Worm (Caenorhabditis elegans) whole organism, L3 larva: Measurements from ENCODE around the gene jmjd-5.
A peak's percentile ranks its signal among the peaks of the same experiment; 100 is the strongest.

Experiments
- R02D3.7 ChIP-seq: fragments of 150-350 bp; optimal IDR thresholded peaks from 2 replicates; lab custom pipeline; 2014; ENCODE audit warnings: missing biosample characterization, missing genetic modification characterization
- ZK546.5 ChIP-seq: sonication (generic microtip); optimal IDR thresholded peaks from 2 replicates; lab custom pipeline; 2017; ENCODE audit warnings: missing biosample characterization, missing genetic modification characterization
- aly-2 ChIP-seq: fragments of 150-350 bp; optimal IDR thresholded peaks from 2 replicates; lab custom pipeline; 2014; ENCODE audit warnings: missing biosample characterization, missing genetic modification characterization
- ama-1 ChIP-seq: fragments of 150-350 bp; optimal IDR thresholded peaks from 2 replicates; lab custom pipeline; 2018
- ceh-16 ChIP-seq: sonication (generic microtip); optimal IDR thresholded peaks from 2 replicates; lab custom pipeline; 2017; ENCODE audit warnings: missing biosample characterization, missing genetic modification characterization
- ceh-28 ChIP-seq: fragments of 150-350 bp; optimal IDR thresholded peaks from 2 replicates; lab custom pipeline; 2014; ENCODE audit warnings: missing biosample characterization, missing genetic modification reagents, missing genetic modification characterization
- ceh-82 ChIP-seq: fragments of 150-350 bp; optimal IDR thresholded peaks from 2 replicates; lab custom pipeline; 2014; ENCODE audit warnings: missing biosample characterization, missing genetic modification characterization
- ceh-9 ChIP-seq: sonication (generic microtip); optimal IDR thresholded peaks from 2 replicates; lab custom pipeline; 2018; ENCODE audit warnings: missing biosample characterization, missing genetic modification characterization
- daf-12 ChIP-seq: fragments of 150-350 bp; optimal IDR thresholded peaks from 2 replicates; lab custom pipeline; 2014; ENCODE audit warnings: missing biosample characterization, missing genetic modification reagents, missing genetic modification characterization
- egl-27 ChIP-seq: sonication (generic microtip); optimal IDR thresholded peaks from 4 replicates; lab custom pipeline; 2017; ENCODE audit warnings: missing biosample characterization, missing genetic modification reagents, missing genetic modification characterization
- egl-5 ChIP-seq: fragments of 150-350 bp; optimal IDR thresholded peaks from 2 replicates; lab custom pipeline; 2017; ENCODE audit warnings: missing biosample characterization, missing genetic modification reagents, missing genetic modification characterization, inconsistent platforms
- elt-1 ChIP-seq: fragments of 150-350 bp; optimal IDR thresholded peaks from 2 replicates; lab custom pipeline; 2014; ENCODE audit warnings: missing biosample characterization, missing genetic modification characterization
- elt-2 ChIP-seq: sonication (generic microtip); optimal IDR thresholded peaks from 2 replicates; lab custom pipeline; 2016; ENCODE audit warnings: missing genetic modification reagents, mild to moderate bottlenecking, missing genetic modification characterization, missing compliant biosample characterization
- elt-3 ChIP-seq, 3 experiments: fragments of 150-350 bp in 1 of 3; sonication (generic microtip) in 2 of 3; optimal IDR thresholded peaks; 2 replicates in 2 of 3; 4 replicates in 1 of 3; lab custom pipeline; 2014 to 2017; ENCODE audit warnings: missing biosample characterization in 3 of 3, missing genetic modification characterization in 3 of 3
- eor-1 ChIP-seq, 2 experiments: fragments of 150-350 bp; optimal IDR thresholded peaks; 2 replicates each; lab custom pipeline; 2014 to 2018; ENCODE audit warnings: missing biosample characterization in 2 of 2, missing genetic modification characterization in 2 of 2
- fkh-10 ChIP-seq: sonication (generic microtip); optimal IDR thresholded peaks from 2 replicates; lab custom pipeline; 2017; ENCODE audit warnings: missing biosample characterization, missing genetic modification reagents, missing genetic modification characterization
- fkh-2 ChIP-seq: fragments of 150-350 bp; optimal IDR thresholded peaks from 2 replicates; lab custom pipeline; 2014; ENCODE audit warnings: missing biosample characterization, missing genetic modification reagents, missing genetic modification characterization
- fos-1 ChIP-seq: fragments of 150-350 bp; optimal IDR thresholded peaks from 2 replicates; lab custom pipeline; 2014; ENCODE audit warnings: missing biosample characterization, missing genetic modification characterization
- hmg-11 ChIP-seq: sonication (generic microtip); optimal IDR thresholded peaks from 2 replicates; lab custom pipeline; 2016; ENCODE audit warnings: missing genetic modification characterization, missing compliant biosample characterization
- jun-1 ChIP-seq: fragments of 150-350 bp; optimal IDR thresholded peaks from 2 replicates; lab custom pipeline; 2014; ENCODE audit warnings: missing biosample characterization, missing genetic modification reagents, missing genetic modification characterization
- lin-15B ChIP-seq: fragments of 150-350 bp; optimal IDR thresholded peaks from 2 replicates; lab custom pipeline; 2014; ENCODE audit warnings: missing biosample characterization, missing genetic modification characterization
- lin-39 ChIP-seq: fragments of 150-350 bp; optimal IDR thresholded peaks from 2 replicates; lab custom pipeline; 2018; ENCODE audit warnings: missing biosample characterization, missing genetic modification reagents, missing genetic modification characterization
- lsy-12 ChIP-seq: sonication (generic microtip); optimal IDR thresholded peaks from 2 replicates; lab custom pipeline; 2016; ENCODE audit warnings: mild to moderate bottlenecking, missing genetic modification characterization, missing compliant biosample characterization
- mdl-1 ChIP-seq: fragments of 150-350 bp; optimal IDR thresholded peaks from 2 replicates; lab custom pipeline; 2014; ENCODE audit warnings: missing biosample characterization, missing genetic modification characterization
- mml-1 ChIP-seq: fragments of 150-350 bp; sonication (generic microtip); optimal IDR thresholded peaks from 3 replicates; lab custom pipeline; 2014; ENCODE audit warnings: missing biosample characterization, missing genetic modification characterization
- nfya-1 ChIP-seq: sonication (generic microtip); optimal IDR thresholded peaks from 2 replicates; lab custom pipeline; 2017; ENCODE audit warnings: missing genetic modification characterization, mild to moderate bottlenecking, missing compliant biosample characterization, antibody characterized with exemption, moderate library complexity; ENCODE audit not compliant: insufficient read depth
- nhr-11 ChIP-seq: fragments of 150-350 bp; optimal IDR thresholded peaks from 2 replicates; lab custom pipeline; 2014; ENCODE audit warnings: missing biosample characterization, missing genetic modification characterization
- nhr-12 ChIP-seq: fragments of 150-350 bp; optimal IDR thresholded peaks from 2 replicates; lab custom pipeline; 2014; ENCODE audit warnings: missing biosample characterization, missing genetic modification characterization
- nhr-23 ChIP-seq: fragments of 150-350 bp; optimal IDR thresholded peaks from 2 replicates; lab custom pipeline; 2014; ENCODE audit warnings: missing biosample characterization, missing genetic modification reagents, missing genetic modification characterization
- nhr-237 ChIP-seq: fragments of 150-350 bp; optimal IDR thresholded peaks from 2 replicates; lab custom pipeline; 2014; ENCODE audit warnings: missing biosample characterization, missing genetic modification characterization
- nhr-25 ChIP-seq: sonication (generic microtip); optimal IDR thresholded peaks from 2 replicates; lab custom pipeline; 2017; ENCODE audit warnings: missing biosample characterization, missing genetic modification characterization
- nhr-28 ChIP-seq: fragments of 150-350 bp; optimal IDR thresholded peaks from 2 replicates; lab custom pipeline; 2014; ENCODE audit warnings: missing biosample characterization, missing genetic modification characterization
- nhr-43 ChIP-seq: sonication (generic microtip); optimal IDR thresholded peaks from 2 replicates; lab custom pipeline; 2016; ENCODE audit warnings: mild to moderate bottlenecking, missing genetic modification characterization, missing compliant biosample characterization; ENCODE audit not compliant: poor library complexity, severe bottlenecking
- nhr-67 ChIP-seq: fragments of 150-350 bp; optimal IDR thresholded peaks from 2 replicates; lab custom pipeline; 2014; ENCODE audit warnings: missing biosample characterization, missing genetic modification characterization
- nhr-76 ChIP-seq: fragments of 150-350 bp; sonication (generic microtip); optimal IDR thresholded peaks from 5 replicates; lab custom pipeline; 2014; ENCODE audit warnings: missing biosample characterization, missing genetic modification characterization
- nhr-77 ChIP-seq: fragments of 150-350 bp; optimal IDR thresholded peaks from 2 replicates; lab custom pipeline; 2014; ENCODE audit warnings: missing biosample characterization, missing genetic modification characterization
- pha-4 ChIP-seq: fragments of 150-350 bp; optimal IDR thresholded peaks from 2 replicates; lab custom pipeline; 2014; ENCODE audit warnings: missing biosample characterization, missing genetic modification reagents, missing genetic modification characterization
- pqm-1 ChIP-seq: fragments of 150-350 bp; optimal IDR thresholded peaks from 2 replicates; lab custom pipeline; 2017; ENCODE audit warnings: missing biosample characterization, missing genetic modification characterization, inconsistent platforms
- sea-2 ChIP-seq: fragments of 150-350 bp; sonication (generic microtip); optimal IDR thresholded peaks from 4 replicates; lab custom pipeline; 2014; ENCODE audit warnings: missing biosample characterization, missing genetic modification reagents, missing genetic modification characterization
- skn-1 ChIP-seq: fragments of 150-350 bp; optimal IDR thresholded peaks from 2 replicates; lab custom pipeline; 2014; ENCODE audit warnings: missing biosample characterization, missing genetic modification characterization
- snpc-4 ChIP-seq: fragments of 150-350 bp; optimal IDR thresholded peaks from 2 replicates; lab custom pipeline; 2014; ENCODE audit warnings: missing biosample characterization, missing genetic modification characterization
- tbx-2 ChIP-seq: sonication (generic microtip); optimal IDR thresholded peaks from 2 replicates; lab custom pipeline; 2016; ENCODE audit warnings: mild to moderate bottlenecking, missing genetic modification characterization, missing compliant biosample characterization
- unc-39 ChIP-seq: sonication (generic microtip); optimal IDR thresholded peaks from 4 replicates; lab custom pipeline; 2017; ENCODE audit warnings: missing biosample characterization, missing genetic modification characterization
- unc-62 ChIP-seq: fragments of 150-350 bp; sonication (generic microtip); optimal IDR thresholded peaks from 4 replicates; lab custom pipeline; 2014; ENCODE audit warnings: missing biosample characterization, missing genetic modification reagents, missing genetic modification characterization
- zag-1 ChIP-seq: fragments of 150-350 bp; optimal IDR thresholded peaks from 2 replicates; lab custom pipeline; 2014; ENCODE audit warnings: missing biosample characterization, missing genetic modification characterization
- ztf-11 ChIP-seq: fragments of 150-350 bp; optimal IDR thresholded peaks from 2 replicates; lab custom pipeline; 2014; ENCODE audit warnings: missing biosample characterization, missing genetic modification characterization
- ztf-4 ChIP-seq: fragments of 150-350 bp; optimal IDR thresholded peaks from 2 replicates; lab custom pipeline; 2014; ENCODE audit warnings: missing biosample characterization, missing genetic modification characterization

Gene jmjd-5

ce11 chrV:11127197-11127596 lies at the start of gene jmjd-5:
TSS of gene jmjd-5 (plus strand) at chrV:11127497.
- TF ChIP-seq nhr-11 (tag; lab: Kevin White, UChicago) (no peak), fkh-2 (tag; lab: Kevin White, UChicago) (no peak), nhr-28 (tag; lab: Kevin White, UChicago) (no peak), mdl-1 (tag; lab: Kevin White, UChicago) (no peak), pqm-1 (tag; lab: Kevin White, UChicago) (no peak), egl-27 (tag; lab: Kevin White, UChicago) (no peak), nhr-237 (tag; lab: Kevin White, UChicago) (no peak), ama-1 (no peak), nhr-67 (tag; lab: Kevin White, UChicago) (no peak), fkh-10 (GFP tag; lab: Kevin White, UChicago) (no peak), hmg-11 (tag; lab: Kevin White, UChicago) (no peak), ZK546.5 (tag; lab: Kevin White, UChicago) (no peak), skn-1 (tag; lab: Kevin White, UChicago) (no peak), lsy-12 (tag; lab: Kevin White, UChicago) (no peak), fos-1 (tag; lab: Kevin White, UChicago) (no peak), ztf-11 (no peak), nhr-43 (tag; lab: Kevin White, UChicago) (no peak)

- TF ChIP-seq nhr-28 (tag; lab: Kevin White, UChicago) (no peak), nhr-11 (tag; lab: Kevin White, UChicago) (no peak), ceh-82 (tag; lab: Kevin White, UChicago) (no peak), ztf-11 (no peak), eor-1 (tag; optimal IDR thresholded peaks at IDR 0.05; lab: Kevin White, UChicago) (no peak), tbx-2 (peak; percentile 34), nhr-23 (tag; lab: Kevin White, UChicago) (peak; percentile 78), ceh-28 (peak; percentile 9), lin-15B (tag; lab: Kevin White, UChicago) (peak; percentile 78), R02D3.7 (tag; lab: Kevin White, UChicago) (peak; percentile 9), aly-2 (no peak), nhr-77 (tag; lab: Kevin White, UChicago) (no peak), ZK546.5 (tag; lab: Kevin White, UChicago) (no peak), egl-27 (tag; lab: Kevin White, UChicago) (no peak), skn-1 (tag; lab: Kevin White, UChicago) (peak; percentile 23), nhr-25 (tag; lab: Kevin White, UChicago) (peak; percentile 95), elt-1 (tag; lab: Kevin White, UChicago) (peak; percentile 20), ama-1 (peak; percentile 22), unc-62 (no peak), pha-4 (peak; percentile 75), nhr-12 (tag; lab: Kevin White, UChicago) (no peak), unc-39 (tag; lab: Kevin White, UChicago) (no peak), fos-1 (tag; lab: Kevin White, UChicago) (peak; percentile 88), lsy-12 (tag; lab: Kevin White, UChicago) (no peak), nhr-76 (tag; lab: Kevin White, UChicago) (no peak), jun-1 (tag; lab: Kevin White, UChicago) (peak; percentile 82), hmg-11 (tag; lab: Kevin White, UChicago) (peak; percentile 36), mdl-1 (tag; lab: Kevin White, UChicago) (no peak), daf-12 (tag; lab: Kevin White, UChicago) (no peak), ztf-4 (tag; lab: Kevin White, UChicago) (no peak), sea-2 (GFP tag; lab: Kevin White, UChicago) (no peak), fkh-2 (tag; lab: Kevin White, UChicago) (no peak), ceh-9 (tag; lab: Kevin White, UChicago) (no peak), nhr-67 (tag; lab: Kevin White, UChicago) (no peak), snpc-4 (tag; lab: Kevin White, UChicago) (peak; percentile 73), nfya-1 (peak; percentile 88), egl-5 (no peak), lin-39 (tag; lab: Kevin White, UChicago) (peak; percentile 74), elt-2 (tag; lab: Kevin White, UChicago) (peak; percentile 76), elt-3 (tag; optimal IDR thresholded peaks at IDR 0.05; lab: Kevin White, UChicago) (peak in 1 of 3 experiments; percentile 32), nhr-237 (tag; lab: Kevin White, UChicago) (no peak), fkh-10 (GFP tag; lab: Kevin White, UChicago) (peak; percentile 58), nhr-43 (tag; lab: Kevin White, UChicago) (no peak), ceh-16 (tag; lab: Kevin White, UChicago) (no peak), mml-1 (no peak), pqm-1 (tag; lab: Kevin White, UChicago) (no peak), zag-1 (tag; lab: Kevin White, UChicago) (no peak)
- TF ChIP-seq, all 47 proteins: peak for 19
Observed at ce11 chrV:11078104-11078724, 49.1 kb upstream of the jmjd-5 start, which contains the start of gene act-2. TSS of gene act-2 (minus strand) at chrV:11078154.
